Fruit fly (Drosophila melanogaster) Kc167 (cell line): Measurements from ENCODE around the gene Dhps.

Experiments used
- Sin3A ChIP-seq: fragments of >200 bp; optimal IDR thresholded peaks from 2 replicates; lab custom pipeline; 2018; ENCODE audit warnings: missing external identifiers
- h ChIP-seq: fragments of >200 bp; optimal IDR thresholded peaks from 3 replicates; lab custom pipeline; 2018; ENCODE audit warnings: missing external identifiers
- psq ChIP-seq: fragments of >200 bp; optimal IDR thresholded peaks from 2 replicates; lab custom pipeline; 2017; ENCODE audit warnings: missing external identifiers
- ttk ChIP-seq: sonication (Bioruptor generic); optimal IDR thresholded peaks from 2 replicates; lab custom pipeline; 2017; ENCODE audit warnings: missing external identifiers

DNA sequence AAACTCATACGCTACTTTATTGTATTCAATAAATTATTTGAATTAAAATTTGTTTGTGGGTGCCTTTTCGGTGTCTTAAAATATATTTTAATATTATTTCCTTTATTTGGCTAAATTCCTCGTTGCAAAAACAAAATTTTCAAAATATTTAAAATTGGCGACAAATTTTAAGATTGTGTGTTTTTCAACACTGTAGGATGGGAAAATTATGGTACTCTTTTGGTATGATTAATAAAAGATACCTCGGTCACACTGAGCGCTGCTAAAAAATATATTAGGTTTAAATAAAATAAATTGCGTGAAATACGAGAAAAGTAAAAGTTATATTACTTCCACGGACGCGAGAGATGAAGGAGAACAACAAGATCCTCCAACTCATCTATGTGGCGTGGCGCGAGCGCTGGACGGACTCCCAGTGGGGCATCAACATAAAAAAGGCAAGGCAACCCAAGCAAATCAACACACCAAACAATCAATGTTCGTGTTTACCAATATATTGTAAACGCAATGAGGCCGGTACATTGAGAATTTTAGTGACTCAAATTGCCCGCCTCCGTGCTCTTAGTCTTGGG, 6.9 kb upstream of the Dhps start, which contains the start of gene MED24:
- no peak for TF ChIP-seq psq
- no peak for TF ChIP-seq ttk
- TF ChIP-seq h (lab: Kevin White, UChicago), result no peak
- TF ChIP-seq Sin3A (lab: Kevin White, UChicago), result no peak
